Worm (Caenorhabditis elegans) whole organism, early embryonic: Measurements from ENCODE around the gene R02E12.5.

Source experiments
- B0310.2 ChIP-seq: sonication (generic microtip); optimal IDR thresholded peaks from 2 replicates; lab custom pipeline; 2016; ENCODE audit warnings: mild to moderate bottlenecking, missing genetic modification characterization, missing compliant biosample characterization
- F13C5.2 ChIP-seq: sonication (generic microtip); optimal IDR thresholded peaks from 2 replicates; lab custom pipeline; 2017; ENCODE audit warnings: mild to moderate bottlenecking, missing genetic modification characterization, inconsistent platforms, missing compliant biosample characterization
- aly-1 ChIP-seq: sonication (generic microtip); optimal IDR thresholded peaks from 2 replicates; lab custom pipeline; 2016; ENCODE audit warnings: missing genetic modification characterization, missing compliant biosample characterization
- ama-1 ChIP-seq: fragments of 150-350 bp; optimal IDR thresholded peaks from 2 replicates; lab custom pipeline; 2014
- ceh-13 ChIP-seq: fragments of 200-800 bp; sonication (Bioruptor generic); optimal IDR thresholded peaks from 2 replicates; lab custom pipeline; 2018; ENCODE audit warnings: mild to moderate bottlenecking, missing genetic modification characterization, missing compliant biosample characterization
- ceh-36 ChIP-seq: sonication (generic microtip); optimal IDR thresholded peaks from 2 replicates; lab custom pipeline; 2016; ENCODE audit warnings: missing genetic modification characterization, inconsistent platforms, missing compliant biosample characterization
- ets-7 ChIP-seq: sonication (generic microtip); optimal IDR thresholded peaks from 2 replicates; lab custom pipeline; 2016; ENCODE audit warnings: missing genotype, missing genetic modification characterization, missing compliant biosample characterization
- flt-1 ChIP-seq: fragments of 200-800 bp; sonication (Bioruptor generic); IDR thresholded peaks from 2 replicates; pipeline ENCODE4 v1.3.6; 2022; ENCODE audit warnings: missing genetic modification characterization, missing compliant biosample characterization
- hmbx-1 ChIP-seq: sonication (generic microtip); optimal IDR thresholded peaks from 2 replicates; lab custom pipeline; 2016; ENCODE audit warnings: mild to moderate bottlenecking, missing genetic modification characterization, missing compliant biosample characterization
- hmg-4 ChIP-seq: fragments of 200-800 bp; sonication (Bioruptor generic); optimal IDR thresholded peaks from 2 replicates; lab custom pipeline; 2018; ENCODE audit warnings: mild to moderate bottlenecking, missing genetic modification characterization, missing compliant biosample characterization
- hnd-1 ChIP-seq: sonication (generic microtip); optimal IDR thresholded peaks from 2 replicates; lab custom pipeline; 2016; ENCODE audit warnings: missing genetic modification characterization, missing compliant biosample characterization
- pes-1 ChIP-seq: fragments of 200-800 bp; sonication (Bioruptor generic); IDR thresholded peaks from 2 replicates; pipeline ENCODE4 v1.3.6; 2022; ENCODE audit warnings: missing genetic modification reagents, missing genetic modification characterization, missing compliant biosample characterization
- scrt-1 ChIP-seq: fragments of 200-800 bp; sonication (Bioruptor generic); IDR thresholded peaks from 2 replicates; pipeline ENCODE4 v1.3.6; 2022; ENCODE audit warnings: missing genetic modification characterization, missing compliant biosample characterization
- sea-1 ChIP-seq: fragments of 200-800 bp; sonication (Bioruptor generic); conservative IDR thresholded peaks from 2 replicates; pipeline ENCODE4 v1.3.6; 2022; ENCODE audit warnings: missing genetic modification characterization, missing compliant biosample characterization
- tbx-11 ChIP-seq: fragments of 200-800 bp; sonication (Bioruptor generic); IDR thresholded peaks from 2 replicates; pipeline ENCODE4 v1.3.6; 2022; ENCODE audit warnings: missing genetic modification characterization, missing compliant biosample characterization
- tbx-37 ChIP-seq: fragments of 200-800 bp; sonication (Bioruptor generic); conservative IDR thresholded peaks from 2 replicates; pipeline ENCODE4 v1.3.6; 2022; ENCODE audit warnings: missing genetic modification reagents, missing genetic modification characterization, missing compliant biosample characterization
- tra-4 ChIP-seq: sonication (generic microtip); optimal IDR thresholded peaks from 2 replicates; lab custom pipeline; 2017; ENCODE audit warnings: missing genetic modification characterization, missing compliant biosample characterization

The R02E12.5 gene

ce11 chrX:4005014-4005413 lies 7.9 kb downstream of the R02E12.5 start, which contains the start of gene R02E12.4:
Gene R02E12.4 (plus strand): TSS chrX:4005314.
- TF ChIP-seq tbx-37 (GFP tag; lab: Robert Waterston, UW), result no peak
- TF ChIP-seq sea-1 (GFP tag; lab: Robert Waterston, UW), result no peak
- TF ChIP-seq B0310.2 (tag; lab: Kevin White, UChicago), result no peak
- TF ChIP-seq ceh-13 (GFP tag; lab: Kevin White, UChicago), result no peak
- TF ChIP-seq flt-1 (GFP tag; lab: Robert Waterston, UW), result no peak
- no peak for TF ChIP-seq F13C5.2 (tag; lab: Kevin White, UChicago)

DNA sequence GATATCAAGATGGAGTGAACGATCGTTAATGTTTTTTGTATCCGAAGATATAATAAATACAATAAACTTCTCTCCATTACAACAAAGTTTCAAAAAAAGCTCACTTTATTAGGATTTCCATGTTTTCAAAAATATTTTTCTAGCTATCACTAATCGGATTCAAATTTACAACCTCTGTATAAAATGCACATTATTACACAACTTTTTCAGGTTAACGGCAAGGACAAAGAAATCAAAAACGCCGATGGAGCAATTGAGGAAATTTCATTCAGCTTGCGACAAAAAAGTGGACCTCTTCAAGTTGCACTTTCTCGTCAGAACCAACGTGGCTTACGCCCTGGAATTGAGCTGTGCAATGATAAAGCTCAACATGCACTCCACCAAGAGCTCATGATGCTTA lies 9.8 kb downstream of the R02E12.5 start:
- no peak for TF ChIP-seq aly-1 (tag; lab: Kevin White, UChicago)
- TF ChIP-seq tra-4, result no peak
- TF ChIP-seq hmbx-1 (tag; lab: Kevin White, UChicago), result no peak
- TF ChIP-seq hnd-1 (tag; lab: Kevin White, UChicago), result no peak
- no peak for TF ChIP-seq pes-1 (GFP tag; lab: Robert Waterston, UW)
- no peak for TF ChIP-seq flt-1 (GFP tag; lab: Robert Waterston, UW)
- no peak for TF ChIP-seq tbx-37 (GFP tag; lab: Robert Waterston, UW)
- TF ChIP-seq B0310.2 (tag; lab: Kevin White, UChicago), result no peak

DNA sequence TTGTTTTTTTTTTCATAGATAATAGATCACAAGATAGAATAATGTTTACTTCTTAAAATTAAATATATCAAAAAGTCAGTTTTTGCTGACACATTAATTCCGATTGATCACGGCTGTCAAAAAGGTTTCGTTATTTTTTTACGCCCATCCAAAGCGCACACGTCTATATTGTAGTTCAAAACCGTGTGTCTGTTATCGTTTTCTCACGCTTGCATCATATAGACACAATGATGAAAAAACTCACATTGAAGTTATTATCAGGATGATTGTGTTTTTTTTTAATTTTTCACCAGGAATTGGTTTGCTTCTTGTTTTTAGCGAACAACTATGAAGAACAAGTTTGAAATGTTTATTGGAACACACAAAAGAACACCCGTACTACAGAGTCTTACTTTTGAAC lies 10.6 kb downstream of the R02E12.5 start:
- TF ChIP-seq hnd-1 (tag; lab: Kevin White, UChicago) (no peak), pes-1 (GFP tag; lab: Robert Waterston, UW) (no peak), ets-7 (no peak)

- TF ChIP-seq sea-1 (GFP tag; lab: Robert Waterston, UW), result no peak
- no peak for TF ChIP-seq ceh-13 (GFP tag; lab: Kevin White, UChicago)
- TF ChIP-seq scrt-1 (GFP tag; lab: Robert Waterston, UW), result no peak
- no peak for TF ChIP-seq tra-4
- TF ChIP-seq ceh-36 (tag; lab: Kevin White, UChicago), result no peak
- no peak for TF ChIP-seq flt-1 (GFP tag; lab: Robert Waterston, UW)
- no peak for TF ChIP-seq pes-1 (GFP tag; lab: Robert Waterston, UW)
- TF ChIP-seq F13C5.2 (tag; lab: Kevin White, UChicago), result no peak
- no peak for TF ChIP-seq hmbx-1 (tag; lab: Kevin White, UChicago)
- no peak for TF ChIP-seq aly-1 (tag; lab: Kevin White, UChicago)
- no peak for TF ChIP-seq tbx-11
- no peak for TF ChIP-seq ets-7
Measured at ce11 chrX:4008922-4009321, 11.8 kb downstream of the R02E12.5 start.

- TF ChIP-seq pes-1 (GFP tag; lab: Robert Waterston, UW), result no peak
Measured at ce11 chrX:4010383-4010782, 13.2 kb downstream of the R02E12.5 start.

- TF ChIP-seq pes-1 (GFP tag; lab: Robert Waterston, UW) (no peak), sea-1 (GFP tag; lab: Robert Waterston, UW) (no peak), flt-1 (GFP tag; lab: Robert Waterston, UW) (no peak), aly-1 (tag; lab: Kevin White, UChicago) (no peak), ama-1 (no peak), tbx-11 (no peak), F13C5.2 (tag; lab: Kevin White, UChicago) (no peak), ceh-36 (tag; lab: Kevin White, UChicago) (no peak), hmg-4 (GFP tag; lab: Kevin White, UChicago) (no peak)
Measured at ce11 chrX:4011919-4012318, 14.8 kb downstream of the R02E12.5 start, which contains the start of gene mop-25.1. Gene mop-25.1 (plus strand): TSS chrX:4012219.

DNA sequence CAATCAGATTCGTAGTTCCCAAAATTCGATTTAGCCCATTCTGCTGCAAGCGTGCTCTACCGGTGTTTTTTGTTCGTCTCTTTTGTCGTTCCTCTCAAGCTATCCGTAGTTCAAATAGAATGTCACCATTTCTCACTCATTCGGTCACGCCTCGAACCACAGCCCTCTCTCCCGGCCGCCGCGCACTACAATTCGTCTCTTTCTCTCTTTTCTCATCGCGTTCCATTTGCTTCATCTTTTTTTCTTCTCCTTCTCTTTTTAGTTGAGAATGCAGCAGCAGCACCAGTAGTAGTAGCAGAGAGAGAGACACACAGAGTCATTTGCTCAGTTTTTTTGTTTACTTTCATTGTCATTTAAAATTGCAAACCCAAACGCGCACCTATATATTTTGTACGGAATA lies 19.0 kb downstream of the R02E12.5 start, which contains the start of gene hrg-1:
hrg-1 (minus strand) TSS at position 109 of the 400 bp plus-strand sequence.
- TF ChIP-seq aly-1 (tag; lab: Kevin White, UChicago) (no peak), hmbx-1 (tag; lab: Kevin White, UChicago) (no peak), pes-1 (GFP tag; lab: Robert Waterston, UW) (no peak), ama-1 (no peak), ets-7 (no peak), tra-4 (no peak), flt-1 (GFP tag; lab: Robert Waterston, UW) (no peak), tbx-11 (no peak), B0310.2 (tag; lab: Kevin White, UChicago) (no peak), tbx-37 (GFP tag; lab: Robert Waterston, UW) (no peak), hmg-4 (GFP tag; lab: Kevin White, UChicago) (no peak), ceh-13 (GFP tag; lab: Kevin White, UChicago) (no peak), scrt-1 (GFP tag; lab: Robert Waterston, UW) (no peak), F13C5.2 (tag; lab: Kevin White, UChicago) (no peak), ceh-36 (tag; lab: Kevin White, UChicago) (no peak), sea-1 (GFP tag; lab: Robert Waterston, UW) (no peak), hnd-1 (tag; lab: Kevin White, UChicago) (no peak)

- TF ChIP-seq ceh-13 (GFP tag; lab: Kevin White, UChicago), result no peak
- TF ChIP-seq ets-7, result no peak
- TF ChIP-seq F13C5.2 (tag; lab: Kevin White, UChicago), result no peak
- TF ChIP-seq sea-1 (GFP tag; lab: Robert Waterston, UW), result no peak
- no peak for TF ChIP-seq ama-1
- TF ChIP-seq B0310.2 (tag; lab: Kevin White, UChicago), result no peak
- no peak for TF ChIP-seq aly-1 (tag; lab: Kevin White, UChicago)
- TF ChIP-seq scrt-1 (GFP tag; lab: Robert Waterston, UW), result no peak
- TF ChIP-seq tbx-11, result no peak
- no peak for TF ChIP-seq tbx-37 (GFP tag; lab: Robert Waterston, UW)
- TF ChIP-seq flt-1 (GFP tag; lab: Robert Waterston, UW), result no peak
- no peak for TF ChIP-seq hmbx-1 (tag; lab: Kevin White, UChicago)
Measured at ce11 chrX:4017576-4018309, 20.6 kb downstream of the R02E12.5 start.
